Fruit fly (Drosophila melanogaster) Kc167 (cell line): ENCODE data around the gene CG15170.

Experiments used
- Myc ChIP-seq: fragments of >200 bp; optimal IDR thresholded peaks from 2 replicates; lab custom pipeline; 2017; ENCODE audit warnings: missing external identifiers
- psq ChIP-seq: fragments of >200 bp; optimal IDR thresholded peaks from 2 replicates; lab custom pipeline; 2017; ENCODE audit warnings: missing external identifiers
- ttk ChIP-seq: sonication (Bioruptor generic); optimal IDR thresholded peaks from 2 replicates; lab custom pipeline; 2017; ENCODE audit warnings: missing external identifiers

DNA sequence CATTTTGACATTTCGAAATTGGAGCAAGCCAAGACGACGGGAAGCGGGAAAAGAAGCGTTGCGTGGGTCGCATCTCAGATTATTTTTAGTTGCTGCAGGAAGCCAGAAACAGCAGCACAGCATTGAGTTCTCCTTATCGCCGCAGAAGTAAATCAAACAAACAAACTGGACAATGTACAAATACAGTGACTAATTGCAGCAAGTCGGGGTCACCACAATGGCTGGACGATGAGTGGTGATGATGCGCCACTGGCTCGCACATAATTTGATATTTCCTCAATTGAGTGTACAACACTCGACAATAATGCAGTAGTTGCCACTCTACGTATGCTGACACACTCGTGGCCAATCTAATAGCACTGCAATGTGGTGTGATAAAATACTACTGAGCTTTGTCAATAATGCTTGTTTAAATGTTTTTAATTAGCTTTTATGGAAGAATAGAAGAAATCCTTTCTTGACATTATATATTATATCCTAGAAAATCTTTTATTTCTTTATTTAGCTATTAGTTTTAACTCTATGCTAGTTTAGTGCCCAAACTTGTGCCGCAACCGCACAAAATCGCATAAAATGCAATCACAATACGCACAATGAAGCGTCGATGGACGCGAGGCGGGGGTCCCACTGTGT is 8.0 kb downstream of the CG15170 start:
- TF ChIP-seq Myc (no peak), psq (lab: Kevin White, UChicago) (no peak), ttk (lab: Kevin White, UChicago) (no peak)
